Worm (Caenorhabditis elegans) whole organism, young adult: ENCODE measurements around the gene Y47D7A.18.

Source experiments
- F22D6.2 ChIP-seq: sonication (generic microtip); optimal IDR thresholded peaks from 2 replicates; lab custom pipeline; 2016; ENCODE audit warnings: mild to moderate bottlenecking, missing genetic modification characterization, missing compliant biosample characterization
- K12H6.12 ChIP-seq: fragments of 200-800 bp; sonication (Bioruptor generic); optimal IDR thresholded peaks from 2 replicates; lab custom pipeline; 2018; ENCODE audit warnings: mild to moderate bottlenecking, missing genetic modification characterization, missing compliant biosample characterization
- hlh-26 ChIP-seq: fragments of 200-800 bp; sonication (Bioruptor generic); conservative IDR thresholded peaks from 2 replicates; pipeline ENCODE4 v1.3.6; 2022; ENCODE audit warnings: missing genetic modification reagents, missing genetic modification characterization, missing compliant biosample characterization
- snpc-4 ChIP-seq, 5 experiments: fragments of 150-350 bp in 1 of 5; sonication (generic microtip) in 4 of 5; optimal IDR thresholded peaks; 2 replicates each; lab custom pipeline; 2014 to 2018; ENCODE audit warnings: missing genetic modification characterization in 5 of 5, missing biosample characterization in 3 of 5, antibody characterized with exemption in 2 of 5, mild to moderate bottlenecking in 2 of 5, missing compliant biosample characterization in 2 of 5, missing genotype in 2 of 5, moderate library complexity in 2 of 5, missing genetic modification reagents in 1 of 5
- ztf-22 ChIP-seq: fragments of 200-800 bp; sonication (Bioruptor generic); optimal IDR thresholded peaks from 2 replicates; lab custom pipeline; 2018; ENCODE audit warnings: mild to moderate bottlenecking, missing genetic modification characterization, moderate library complexity, missing compliant biosample characterization
- ztf-28 ChIP-seq: fragments of 200-800 bp; sonication (Bioruptor generic); IDR thresholded peaks from 2 replicates; pipeline ENCODE4 v1.3.6; 2022; ENCODE audit warnings: missing genetic modification reagents, missing genetic modification characterization, missing compliant biosample characterization

DNA sequence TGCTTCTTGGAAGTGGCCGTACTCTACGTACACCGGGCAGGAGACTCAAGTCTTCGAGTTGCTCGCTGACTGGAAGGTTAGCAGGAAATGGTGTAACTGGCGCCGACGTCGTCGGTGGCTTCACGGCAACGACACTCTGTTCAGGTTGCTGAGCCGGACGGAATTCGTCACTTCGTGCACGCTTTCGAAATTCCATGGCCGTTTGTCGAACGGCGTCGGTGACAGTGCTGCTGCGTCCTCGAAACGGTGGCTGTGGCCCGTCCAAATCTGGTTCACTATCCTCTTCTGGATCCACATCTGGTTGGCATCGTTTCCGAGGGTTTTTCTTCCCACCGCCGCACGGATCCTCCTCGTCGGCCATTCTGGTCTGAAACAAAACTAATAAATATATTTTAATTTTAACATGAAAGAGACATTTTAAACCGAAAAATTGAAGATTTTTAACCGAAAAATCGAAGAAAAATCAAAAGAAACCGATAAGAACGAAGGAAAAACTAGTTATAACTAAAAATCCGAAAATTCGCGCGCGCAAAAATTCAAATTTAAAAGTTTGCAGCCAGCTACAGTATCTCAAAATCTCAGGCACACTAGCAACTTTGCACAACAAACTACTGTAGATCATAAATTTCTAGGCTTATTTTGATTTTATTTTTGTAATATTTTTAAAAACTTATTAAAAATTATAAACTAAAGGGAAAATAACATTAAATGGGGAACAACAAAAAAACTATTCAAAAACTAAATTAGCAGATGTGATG, 40.6 kb downstream of the Y47D7A.18 start, which contains the start of gene F32D1.7:
- TF ChIP-seq hlh-26 (GFP tag; lab: Robert Waterston, UW) (no peak), snpc-4 (GFP tag; optimal IDR thresholded peaks at IDR 0.05; lab: Kevin White, UChicago) (peak; percentile 6), snpc-4 (tag; optimal IDR thresholded peaks at IDR 0.05; lab: Kevin White, UChicago) (peak in 1 of 4 experiments; percentile 14), ztf-28 (GFP tag; lab: Robert Waterston, UW) (no peak), ztf-22 (GFP tag; lab: Kevin White, UChicago) (no peak), K12H6.12 (tag; lab: Kevin White, UChicago) (no peak), F22D6.2 (tag; lab: Kevin White, UChicago) (no peak)
